Fruit fly (Drosophila melanogaster) Kc167 (cell line): ENCODE data around the gene CG42834.

ENCODE experiments used
- Myc ChIP-seq: fragments of >200 bp; optimal IDR thresholded peaks from 2 replicates; lab custom pipeline; 2017; ENCODE audit warnings: missing external identifiers
- h ChIP-seq: fragments of >200 bp; optimal IDR thresholded peaks from 3 replicates; lab custom pipeline; 2018; ENCODE audit warnings: missing external identifiers
- insv ChIP-seq: fragments of >200 bp; optimal IDR thresholded peaks from 3 replicates; lab custom pipeline; 2018; ENCODE audit warnings: missing external identifiers
- ttk ChIP-seq: sonication (Bioruptor generic); optimal IDR thresholded peaks from 2 replicates; lab custom pipeline; 2017; ENCODE audit warnings: missing external identifiers

DNA sequence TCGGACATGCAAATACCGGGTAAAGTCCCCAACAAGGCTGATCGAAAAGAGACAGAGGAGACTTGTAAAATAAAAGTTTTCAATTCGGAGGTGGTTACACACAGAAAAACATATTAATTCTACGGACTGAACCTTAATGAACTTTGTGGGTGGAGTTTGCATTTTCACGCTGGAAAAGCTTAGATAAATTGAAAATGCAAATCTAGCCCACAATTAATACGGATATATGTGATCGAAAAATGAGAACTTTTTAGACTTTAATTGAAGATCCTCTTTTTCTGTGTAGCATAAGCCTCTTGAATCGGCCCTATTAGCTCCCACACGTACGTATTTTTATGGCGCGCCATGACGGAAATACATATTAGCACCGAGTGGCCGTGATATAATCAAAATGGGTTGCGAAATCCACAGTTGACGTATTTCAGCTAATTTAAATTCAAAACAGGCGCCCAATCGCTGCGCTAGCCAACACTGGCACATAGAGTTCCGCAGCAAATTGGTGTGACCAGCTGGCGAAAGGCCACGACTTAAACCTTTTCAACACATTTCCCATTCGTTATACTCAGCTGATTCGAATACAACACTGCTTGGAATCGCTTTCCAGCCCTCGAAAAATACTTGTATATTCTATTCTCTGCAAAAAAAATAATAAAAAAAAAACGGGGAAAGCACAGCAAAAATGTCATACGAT lies 33.1 kb upstream of the CG42834 start:
- TF ChIP-seq Myc (lab: Kevin White, UChicago) = no peak
- no peak for TF ChIP-seq h (lab: Kevin White, UChicago)
- TF ChIP-seq ttk (lab: Kevin White, UChicago) = no peak
- TF ChIP-seq insv (lab: Kevin White, UChicago) = no peak
